Worm (Caenorhabditis elegans): Measurements from ENCODE around the gene F54E4.3.

The F54E4.3 gene

ce11 chrX:14636157-14636556 is at the start of gene F54E4.3:
Gene F54E4.3 (minus strand): TSS chrX:14636421.
- TF ChIP-seq tbx-37 (GFP tag; conservative IDR thresholded peaks at IDR 0.05) (no peak), hmbx-1 (tag; optimal IDR thresholded peaks at IDR 0.05) (no peak), hmg-4 (GFP tag; optimal IDR thresholded peaks at IDR 0.05) (no peak), ama-1 (optimal IDR thresholded peaks at IDR 0.05) (no peak), B0310.2 (tag; optimal IDR thresholded peaks at IDR 0.05) (no peak), sea-1 (GFP tag; conservative IDR thresholded peaks at IDR 0.05) (no peak), ceh-36 (tag; optimal IDR thresholded peaks at IDR 0.05) (no peak), scrt-1 (GFP tag; IDR thresholded peaks at IDR 0.05) (no peak), hnd-1 (tag; optimal IDR thresholded peaks at IDR 0.05) (no peak), tra-4 (tag; optimal IDR thresholded peaks at IDR 0.05) (no peak), aly-1 (tag; optimal IDR thresholded peaks at IDR 0.05) (no peak)

- TF ChIP-seq ama-1 (optimal IDR thresholded peaks at IDR 0.05): no peak
- TF ChIP-seq ceh-36 (tag; optimal IDR thresholded peaks at IDR 0.05): no peak
- no peak for TF ChIP-seq hnd-1 (tag; optimal IDR thresholded peaks at IDR 0.05)
- TF ChIP-seq flt-1 (GFP tag; IDR thresholded peaks at IDR 0.05): no peak
- no peak for TF ChIP-seq B0310.2 (tag; optimal IDR thresholded peaks at IDR 0.05)
- no peak for TF ChIP-seq F13C5.2 (tag; optimal IDR thresholded peaks at IDR 0.05)
These were observed 48.2 kb upstream of the F54E4.3 start, which contains the start of gene csq-1 for ce11 chrX:14684406-14684927. Gene csq-1 (plus strand): TSS chrX:14684877.

ce11 chrX:14680474-14680873 is 44.3 kb upstream of the F54E4.3 start:
- no peak for TF ChIP-seq hmg-4 (GFP tag; optimal IDR thresholded peaks at IDR 0.05)
- TF ChIP-seq ceh-13 (GFP tag; optimal IDR thresholded peaks at IDR 0.05): no peak
- no peak for TF ChIP-seq ama-1 (optimal IDR thresholded peaks at IDR 0.05)
- no peak for TF ChIP-seq hnd-1 (tag; optimal IDR thresholded peaks at IDR 0.05)
- TF ChIP-seq ets-7 (tag; optimal IDR thresholded peaks at IDR 0.05): no peak
- TF ChIP-seq tra-4 (tag; optimal IDR thresholded peaks at IDR 0.05): no peak

ce11 chrX:14678983-14679382 is 42.8 kb upstream of the F54E4.3 start:
- TF ChIP-seq tra-4 (tag; optimal IDR thresholded peaks at IDR 0.05): no peak
- TF ChIP-seq B0310.2 (tag; optimal IDR thresholded peaks at IDR 0.05): no peak
- TF ChIP-seq sea-1 (GFP tag; conservative IDR thresholded peaks at IDR 0.05): no peak
- no peak for TF ChIP-seq tbx-11 (GFP tag; IDR thresholded peaks at IDR 0.05)
- no peak for TF ChIP-seq hmg-4 (GFP tag; optimal IDR thresholded peaks at IDR 0.05)
- TF ChIP-seq hmbx-1 (tag; optimal IDR thresholded peaks at IDR 0.05): no peak
- no peak for TF ChIP-seq pes-1 (GFP tag; IDR thresholded peaks at IDR 0.05)
- no peak for TF ChIP-seq ceh-36 (tag; optimal IDR thresholded peaks at IDR 0.05)
- no peak for TF ChIP-seq aly-1 (tag; optimal IDR thresholded peaks at IDR 0.05)
- no peak for TF ChIP-seq ceh-13 (GFP tag; optimal IDR thresholded peaks at IDR 0.05)
- TF ChIP-seq flt-1 (GFP tag; IDR thresholded peaks at IDR 0.05): no peak
- TF ChIP-seq ama-1 (optimal IDR thresholded peaks at IDR 0.05): no peak

- TF ChIP-seq ets-7 (tag; optimal IDR thresholded peaks at IDR 0.05) (no peak), sea-1 (GFP tag; conservative IDR thresholded peaks at IDR 0.05) (no peak), aly-1 (tag; optimal IDR thresholded peaks at IDR 0.05) (no peak), F13C5.2 (tag; optimal IDR thresholded peaks at IDR 0.05) (no peak), tra-4 (tag; optimal IDR thresholded peaks at IDR 0.05) (no peak)
These were observed 37.8 kb upstream of the F54E4.3 start, which contains the start of gene slt-1 for ce11 chrX:14674028-14674427. Gene slt-1 (plus strand): TSS chrX:14674328.

- TF ChIP-seq ceh-13 (GFP tag; optimal IDR thresholded peaks at IDR 0.05): no peak
- TF ChIP-seq ceh-36 (tag; optimal IDR thresholded peaks at IDR 0.05): no peak
- no peak for TF ChIP-seq hmbx-1 (tag; optimal IDR thresholded peaks at IDR 0.05)
- no peak for TF ChIP-seq flt-1 (GFP tag; IDR thresholded peaks at IDR 0.05)
- TF ChIP-seq tbx-11 (GFP tag; IDR thresholded peaks at IDR 0.05): no peak
- TF ChIP-seq ets-7 (tag; optimal IDR thresholded peaks at IDR 0.05): no peak
- TF ChIP-seq hmg-4 (GFP tag; optimal IDR thresholded peaks at IDR 0.05): no peak
- TF ChIP-seq aly-1 (tag; optimal IDR thresholded peaks at IDR 0.05): no peak
- TF ChIP-seq hnd-1 (tag; optimal IDR thresholded peaks at IDR 0.05): no peak
- no peak for TF ChIP-seq pes-1 (GFP tag; IDR thresholded peaks at IDR 0.05)
- TF ChIP-seq scrt-1 (GFP tag; IDR thresholded peaks at IDR 0.05): no peak
- TF ChIP-seq B0310.2 (tag; optimal IDR thresholded peaks at IDR 0.05): no peak
These were observed 35.1 kb upstream of the F54E4.3 start for ce11 chrX:14671300-14671699.

- TF ChIP-seq hmbx-1 (tag; optimal IDR thresholded peaks at IDR 0.05): no peak
These were observed 27.8 kb upstream of the F54E4.3 start, which contains the start of gene C26G2.2 for ce11 chrX:14664028-14664427. Gene C26G2.2 (plus strand): TSS chrX:14664328.

ce11 chrX:14662460-14662859 is 26.2 kb upstream of the F54E4.3 start:
- TF ChIP-seq ama-1 (optimal IDR thresholded peaks at IDR 0.05): no peak
- TF ChIP-seq hnd-1 (tag; optimal IDR thresholded peaks at IDR 0.05): no peak
- TF ChIP-seq pes-1 (GFP tag; IDR thresholded peaks at IDR 0.05): no peak
- no peak for TF ChIP-seq B0310.2 (tag; optimal IDR thresholded peaks at IDR 0.05)
- no peak for TF ChIP-seq ceh-13 (GFP tag; optimal IDR thresholded peaks at IDR 0.05)
- TF ChIP-seq aly-1 (tag; optimal IDR thresholded peaks at IDR 0.05): no peak
- TF ChIP-seq tra-4 (tag; optimal IDR thresholded peaks at IDR 0.05): no peak
- TF ChIP-seq sea-1 (GFP tag; conservative IDR thresholded peaks at IDR 0.05): no peak
- TF ChIP-seq scrt-1 (GFP tag; IDR thresholded peaks at IDR 0.05): no peak
- no peak for TF ChIP-seq flt-1 (GFP tag; IDR thresholded peaks at IDR 0.05)
- TF ChIP-seq ceh-36 (tag; optimal IDR thresholded peaks at IDR 0.05): no peak
- no peak for TF ChIP-seq hmg-4 (GFP tag; optimal IDR thresholded peaks at IDR 0.05)
- TF ChIP-seq hmbx-1 (tag; optimal IDR thresholded peaks at IDR 0.05): no peak
- no peak for TF ChIP-seq tbx-37 (GFP tag; conservative IDR thresholded peaks at IDR 0.05)

Measured in whole organism, early embryonic.